Worm (Caenorhabditis elegans) whole organism, mixed stage, embryonic: ENCODE results near the gene F58G6.3.

ENCODE experiments used
- M03D4.4 ChIP-seq: sonication (generic microtip); optimal IDR thresholded peaks from 2 replicates; lab custom pipeline; 2017; ENCODE audit warnings: mild to moderate bottlenecking, missing genetic modification characterization, missing compliant biosample characterization
- bed-3 ChIP-seq: fragments of 200-800 bp; sonication (Bioruptor generic); optimal IDR thresholded peaks from 3 replicates; lab custom pipeline; 2018; ENCODE audit warnings: mild to moderate bottlenecking, missing genetic modification characterization, moderate library complexity, missing compliant biosample characterization
- blmp-1 ChIP-seq: fragments of 150-350 bp; optimal IDR thresholded peaks from 2 replicates; lab custom pipeline; 2014; ENCODE audit warnings: missing biosample characterization, missing genetic modification characterization
- ceh-39 ChIP-seq: fragments of 150-350 bp; optimal IDR thresholded peaks from 2 replicates; lab custom pipeline; 2014; ENCODE audit warnings: missing biosample characterization, missing genetic modification characterization
- ceh-43 ChIP-seq: fragments of 200-800 bp; sonication (Bioruptor generic); optimal IDR thresholded peaks from 2 replicates; lab custom pipeline; 2018; ENCODE audit warnings: mild to moderate bottlenecking, missing genetic modification characterization, moderate library complexity, missing compliant biosample characterization
- ces-1 ChIP-seq: fragments of 150-350 bp; optimal IDR thresholded peaks from 2 replicates; lab custom pipeline; 2014; ENCODE audit warnings: missing biosample characterization, missing genetic modification reagents, missing genetic modification characterization
- drap-1 ChIP-seq: fragments of 200-800 bp; sonication (Bioruptor generic); optimal IDR thresholded peaks from 3 replicates; lab custom pipeline; 2018; ENCODE audit warnings: mild to moderate bottlenecking, missing genetic modification characterization, missing compliant biosample characterization
- elt-1 ChIP-seq: sonication (generic microtip); optimal IDR thresholded peaks from 2 replicates; lab custom pipeline; 2017; ENCODE audit warnings: missing genetic modification characterization, mild to moderate bottlenecking, missing compliant biosample characterization, antibody characterized with exemption, moderate library complexity, borderline replicate concordance; ENCODE audit not compliant: insufficient read depth
- flh-1 ChIP-seq: fragments of 200-800 bp; sonication (Bioruptor generic); optimal IDR thresholded peaks from 2 replicates; lab custom pipeline; 2018; ENCODE audit warnings: mild to moderate bottlenecking, missing genetic modification characterization, moderate library complexity, missing compliant biosample characterization
- ham-2 ChIP-seq: fragments of 200-800 bp; sonication (Bioruptor generic); optimal IDR thresholded peaks from 2 replicates; lab custom pipeline; 2018; ENCODE audit warnings: mild to moderate bottlenecking, missing genetic modification characterization, missing compliant biosample characterization
- hlh-1 ChIP-seq: fragments of 150-350 bp; optimal IDR thresholded peaks from 2 replicates; lab custom pipeline; 2014; ENCODE audit warnings: missing biosample characterization, missing genetic modification reagents, missing genetic modification characterization
- lin-13 ChIP-seq: fragments of 150-350 bp; optimal IDR thresholded peaks from 2 replicates; lab custom pipeline; 2014; ENCODE audit warnings: missing biosample characterization, missing genetic modification characterization
- lin-32 ChIP-seq: fragments of 200-800 bp; sonication (Bioruptor generic); optimal IDR thresholded peaks from 2 replicates; lab custom pipeline; 2018; ENCODE audit warnings: mild to moderate bottlenecking, missing genetic modification characterization, missing compliant biosample characterization
- lsy-2 ChIP-seq: fragments of 150-350 bp; optimal IDR thresholded peaks from 2 replicates; lab custom pipeline; 2014; ENCODE audit warnings: missing biosample characterization, missing genetic modification characterization
- mls-2 ChIP-seq: sonication (generic microtip); optimal IDR thresholded peaks from 2 replicates; lab custom pipeline; 2016; ENCODE audit warnings: mild to moderate bottlenecking, missing genetic modification characterization, moderate library complexity, missing compliant biosample characterization
- nhr-12 ChIP-seq: fragments of 150-350 bp; optimal IDR thresholded peaks from 2 replicates; lab custom pipeline; 2014; ENCODE audit warnings: missing biosample characterization, missing genetic modification characterization
- nhr-2 ChIP-seq: fragments of 150-350 bp; optimal IDR thresholded peaks from 2 replicates; lab custom pipeline; 2014; ENCODE audit warnings: missing biosample characterization, missing genetic modification characterization
- nhr-76 ChIP-seq: sonication (generic microtip); optimal IDR thresholded peaks from 2 replicates; lab custom pipeline; 2017; ENCODE audit warnings: missing biosample characterization, missing genetic modification characterization
- pha-4 ChIP-seq: fragments of 150-350 bp; optimal IDR thresholded peaks from 2 replicates; lab custom pipeline; 2018; ENCODE audit warnings: missing biosample characterization, missing genetic modification reagents, missing genetic modification characterization
- sem-2 ChIP-seq: fragments of 200-800 bp; sonication (Bioruptor generic); optimal IDR thresholded peaks from 2 replicates; lab custom pipeline; 2018; ENCODE audit warnings: mild to moderate bottlenecking, missing genetic modification characterization, missing compliant biosample characterization
- snpc-4 ChIP-seq: fragments of 150-350 bp; optimal IDR thresholded peaks from 2 replicates; lab custom pipeline; 2014; ENCODE audit warnings: missing biosample characterization, missing genetic modification characterization
- sptf-1 ChIP-seq: sonication (generic microtip); optimal IDR thresholded peaks from 2 replicates; lab custom pipeline; 2017; ENCODE audit warnings: mild to moderate bottlenecking, missing genetic modification characterization, moderate library complexity, missing compliant biosample characterization
- unc-62 ChIP-seq: fragments of 150-350 bp; optimal IDR thresholded peaks from 2 replicates; lab custom pipeline; 2014; ENCODE audit warnings: missing biosample characterization, missing genetic modification reagents, missing genetic modification characterization
- ztf-11 ChIP-seq: fragments of 150-350 bp; optimal IDR thresholded peaks from 2 replicates; lab custom pipeline; 2014; ENCODE audit warnings: missing biosample characterization, missing genetic modification characterization

Gene F58G6.3

ce11 chrIV:9615511-9615910 is 37.8 kb upstream of the F58G6.3 start:
- TF ChIP-seq bed-3 (GFP tag; lab: Kevin White, UChicago), result no peak
- TF ChIP-seq elt-1 (tag; lab: Kevin White, UChicago), result peak; percentile 100
- peak; percentile 56 for TF ChIP-seq ham-2 (GFP tag; lab: Kevin White, UChicago)
- no peak for TF ChIP-seq lsy-2 (tag; lab: Kevin White, UChicago)
- no peak for TF ChIP-seq sem-2 (GFP tag; lab: Kevin White, UChicago)
- TF ChIP-seq nhr-12 (tag; lab: Kevin White, UChicago), result no peak

- TF ChIP-seq lsy-2 (tag; lab: Kevin White, UChicago) (no peak), lin-13 (no peak), ces-1 (GFP tag; lab: Kevin White, UChicago) (no peak), unc-62 (GFP tag; lab: Kevin White, UChicago) (peak; percentile 52), nhr-2 (peak; percentile 18), elt-1 (tag; lab: Kevin White, UChicago) (peak; percentile 98)
- TF ChIP-seq, all 35 proteins: peak for 3
These were observed 36.0 kb upstream of the F58G6.3 start for ce11 chrIV:9617358-9617757.

- TF ChIP-seq M03D4.4 (tag; lab: Kevin White, UChicago) (no peak), lin-32 (GFP tag; lab: Kevin White, UChicago) (no peak), flh-1 (no peak), elt-1 (tag; lab: Kevin White, UChicago) (peak; percentile 89)
These were observed 35.3 kb upstream of the F58G6.3 start for ce11 chrIV:9618015-9618414.

ce11 chrIV:9618836-9619235 is 34.5 kb upstream of the F58G6.3 start:
- TF ChIP-seq nhr-2 (peak; percentile 27), elt-1 (tag; lab: Kevin White, UChicago) (peak; percentile 99), ceh-43 (GFP tag; lab: Kevin White, UChicago) (peak; percentile 30), lin-13 (no peak), blmp-1 (tag; lab: Kevin White, UChicago) (no peak), unc-62 (GFP tag; lab: Kevin White, UChicago) (peak; percentile 9), ces-1 (GFP tag; lab: Kevin White, UChicago) (no peak)

ce11 chrIV:9622272-9622671 is 31.1 kb upstream of the F58G6.3 start, which contains the start of gene W09C2.7:
Gene W09C2.7, minus strand, starts transcription at chrIV:9622372.
- no peak for TF ChIP-seq ceh-43 (GFP tag; lab: Kevin White, UChicago)
- no peak for TF ChIP-seq ztf-11 (tag; lab: Kevin White, UChicago)
- TF ChIP-seq unc-62 (GFP tag; lab: Kevin White, UChicago), result no peak
- no peak for TF ChIP-seq drap-1 (GFP tag; lab: Kevin White, UChicago)
- TF ChIP-seq mls-2 (tag; lab: Kevin White, UChicago), result no peak
- no peak for TF ChIP-seq hlh-1 (tag; lab: Kevin White, UChicago)
- no peak for TF ChIP-seq M03D4.4 (tag; lab: Kevin White, UChicago)
- no peak for TF ChIP-seq elt-1 (tag; lab: Kevin White, UChicago)
- no peak for TF ChIP-seq nhr-2
- TF ChIP-seq snpc-4 (tag; lab: Kevin White, UChicago), result no peak
- TF ChIP-seq nhr-76 (tag; lab: Kevin White, UChicago), result no peak
- no peak for TF ChIP-seq lin-13
- TF ChIP-seq nhr-12 (tag; lab: Kevin White, UChicago), result no peak
- TF ChIP-seq sptf-1, result no peak
- TF ChIP-seq, all 35 proteins: peak for 0

- no peak for TF ChIP-seq drap-1 (GFP tag; lab: Kevin White, UChicago)
- TF ChIP-seq, all 35 proteins: peak for 0
These were observed 30.1 kb upstream of the F58G6.3 start, which contains the start of gene W09C2.9 for ce11 chrIV:9623269-9623668. Gene W09C2.9, minus strand, starts transcription at chrIV:9623369.

- TF ChIP-seq ceh-39 (tag; lab: Kevin White, UChicago) (no peak), pha-4 (tag; lab: Kevin White, UChicago) (no peak), blmp-1 (tag; lab: Kevin White, UChicago) (no peak)
These were observed 29.1 kb upstream of the F58G6.3 start, which contains the start of gene W09C2.8 for ce11 chrIV:9624275-9624674. Gene W09C2.8, minus strand, starts transcription at chrIV:9624375.
